Fruit fly (Drosophila melanogaster): ENCODE data around the gene CG9471.

CG9471 gene

dm6 chr3R:9779764-9780163 is 8.4 kb upstream of the CG9471 start, which contains the start of gene CG12947:
CG12947 (plus strand) TSS chr3R:9780064.
- no peak for TF ChIP-seq CG11294 (GFP tag; IDR thresholded peaks at IDR 0.05)
- TF ChIP-seq CG15336 (GFP tag; IDR thresholded peaks at IDR 0.05), result peak; percentile 27; the same call in 1 of the 2 replicates
- TF ChIP-seq CG6276 (GFP tag; optimal IDR thresholded peaks at IDR 0.05), result peak; percentile 12
- TF ChIP-seq achi (GFP tag; optimal IDR thresholded peaks at IDR 0.05), result no peak
- no peak for TF ChIP-seq CG10631 (GFP tag; optimal IDR thresholded peaks at IDR 0.05)
- TF ChIP-seq eg (GFP tag; IDR thresholded peaks at IDR 0.05), result 0 out of 3 replicates have a peak, but pooled peaks have one; percentile 22
- TF ChIP-seq CG1621 (tag; optimal IDR thresholded peaks at IDR 0.05), result peak; percentile 1
- TF ChIP-seq CG8632 (GFP tag; optimal IDR thresholded peaks at IDR 0.05), result no peak
- no peak for TF ChIP-seq Sox15 (GFP tag; optimal IDR thresholded peaks at IDR 0.05)
- TF ChIP-seq Smox (GFP tag; optimal IDR thresholded peaks at IDR 0.05), result no peak
- TF ChIP-seq Eip78C (GFP tag), result peak; percentile 65

- TF ChIP-seq Hr4 (GFP tag; optimal IDR thresholded peaks at IDR 0.05), result peak; percentile 22
- no peak for TF ChIP-seq dac (GFP tag; optimal IDR thresholded peaks at IDR 0.05)
- TF ChIP-seq Sox102F (GFP tag; optimal IDR thresholded peaks at IDR 0.05), result peak; percentile 50
- TF ChIP-seq spab (GFP tag; optimal IDR thresholded peaks at IDR 0.05), result no peak
- TF ChIP-seq Sox15 (GFP tag; optimal IDR thresholded peaks at IDR 0.05), result peak; percentile 33
- peak in 1 of 2 experiments; percentile 58 for TF ChIP-seq salr (GFP tag; optimal IDR thresholded peaks at IDR 0.05)
- TF ChIP-seq Hr38 (GFP tag; optimal IDR thresholded peaks at IDR 0.05), result peak; percentile 4
- 0 out of 3 replicates have a peak, but pooled peaks have one; percentile 44 for TF ChIP-seq eg (GFP tag; IDR thresholded peaks at IDR 0.05)
- peak; percentile 51 for TF ChIP-seq OdsH (GFP tag; optimal IDR thresholded peaks at IDR 0.05)
- TF ChIP-seq Hr39 (GFP tag; optimal IDR thresholded peaks at IDR 0.05), result peak; percentile 65
- TF ChIP-seq svp (GFP tag), result peak; percentile 67
- no peak for TF ChIP-seq CG8632 (GFP tag; optimal IDR thresholded peaks at IDR 0.05)
- no peak for TF ChIP-seq fd85E (GFP tag; optimal IDR thresholded peaks at IDR 0.05)
- TF ChIP-seq dsx (GFP tag; optimal IDR thresholded peaks at IDR 0.05; ENCODE audit: poor library complexity, severe bottlenecking), result peak; percentile 5
- TF ChIP-seq CG34406 (GFP tag; optimal IDR thresholded peaks at IDR 0.05), result peak; percentile 8
- TF ChIP-seq cyc (GFP tag; optimal IDR thresholded peaks at IDR 0.05), result peak; percentile 73
- TF ChIP-seq CG6808 (GFP tag; optimal IDR thresholded peaks at IDR 0.05), result peak; percentile 42
- TF ChIP-seq Met (GFP tag; optimal IDR thresholded peaks at IDR 0.05), result no peak
- no peak for TF ChIP-seq CG32006 (GFP tag; optimal IDR thresholded peaks at IDR 0.05)
- no peak for TF ChIP-seq CG6276 (GFP tag; optimal IDR thresholded peaks at IDR 0.05)
- TF ChIP-seq CG8319 (GFP tag; optimal IDR thresholded peaks at IDR 0.05), result no peak
- no peak for TF ChIP-seq Ets21C (GFP tag; optimal IDR thresholded peaks at IDR 0.05)
- TF ChIP-seq CG3919 (GFP tag; optimal IDR thresholded peaks at IDR 0.05), result peak; percentile 73
- no peak for TF ChIP-seq CG16779 (tag; optimal IDR thresholded peaks at IDR 0.05)
- TF ChIP-seq CG11294 (GFP tag; IDR thresholded peaks at IDR 0.05), result no peak
- TF ChIP-seq CG10669 (GFP tag; optimal IDR thresholded peaks at IDR 0.05), result peak; percentile 10
- peak; percentile 34 for TF ChIP-seq net (GFP tag; optimal IDR thresholded peaks at IDR 0.05)
- TF ChIP-seq CG3032 (tag; optimal IDR thresholded peaks at IDR 0.05), result peak; percentile 47
- no peak for TF ChIP-seq Eip93F (GFP tag; optimal IDR thresholded peaks at IDR 0.05)
- TF ChIP-seq vri (GFP tag; optimal IDR thresholded peaks at IDR 0.05), result peak; percentile 32
- peak; percentile 49 for TF ChIP-seq CG7368 (GFP tag; optimal IDR thresholded peaks at IDR 0.05)
- peak; percentile 62 for TF ChIP-seq Sox14 (GFP tag; optimal IDR thresholded peaks at IDR 0.05)
- TF ChIP-seq Blimp-1 (GFP tag; optimal IDR thresholded peaks at IDR 0.05), result peak; percentile 39
- peak; percentile 76 for TF ChIP-seq CG31627 (GFP tag; optimal IDR thresholded peaks at IDR 0.05)
- no peak for TF ChIP-seq CG11762 (GFP tag; optimal IDR thresholded peaks at IDR 0.05; ENCODE audit: insufficient read depth)
- peak; percentile 55 for TF ChIP-seq acj6 (GFP tag; optimal IDR thresholded peaks at IDR 0.05)
- TF ChIP-seq Ets96B (tag; optimal IDR thresholded peaks at IDR 0.05), result no peak
- peak; percentile 53; the same call in 2 of the 3 replicates for TF ChIP-seq CG6163 (GFP tag; IDR thresholded peaks at IDR 0.05)
- no peak for TF ChIP-seq Gug (GFP tag; IDR thresholded peaks at IDR 0.05)
- TF ChIP-seq ss (GFP tag; optimal IDR thresholded peaks at IDR 0.05), result peak; percentile 38 to 71
- no peak for TF ChIP-seq CG8119 (GFP tag; IDR thresholded peaks at IDR 0.05)
- peak; percentile 34 for TF ChIP-seq CG9139 (GFP tag; optimal IDR thresholded peaks at IDR 0.05)
- TF ChIP-seq achi (GFP tag; optimal IDR thresholded peaks at IDR 0.05), result peak; percentile 29
- TF ChIP-seq lz (GFP tag; optimal IDR thresholded peaks at IDR 0.05), result peak; percentile 70
- TF ChIP-seq CG15336 (GFP tag; IDR thresholded peaks at IDR 0.05), result no peak
Observed at dm6 chr3R:9777941-9778360, 6.6 kb upstream of the CG9471 start, which contains the start of gene RpS29. RpS29 (plus strand) TSS chr3R:9778042.

Measured in whole organism, prepupa.